Worm (Caenorhabditis elegans) whole organism, midembryonic: ENCODE results near the gene str-253.

Experiments used
- T22C8.4 ChIP-seq: fragments of 200-800 bp; sonication (Bioruptor generic); IDR thresholded peaks from 2 replicates; pipeline ENCODE4 v1.3.6; 2022; ENCODE audit warnings: missing genetic modification characterization, missing compliant biosample characterization
- cog-1 ChIP-seq: sonication (generic microtip); optimal IDR thresholded peaks from 2 replicates; lab custom pipeline; 2016; ENCODE audit warnings: missing genetic modification characterization, missing compliant biosample characterization
- klf-2 ChIP-seq: fragments of 200-800 bp; sonication (Bioruptor generic); conservative IDR thresholded peaks from 2 replicates; pipeline ENCODE4 v1.3.6; 2022; ENCODE audit warnings: missing genetic modification reagents, missing genetic modification characterization, missing compliant biosample characterization
- ztf-23 ChIP-seq: fragments of 200-800 bp; sonication (Bioruptor generic); IDR thresholded peaks from 2 replicates; pipeline ENCODE4 v1.3.6; 2022; ENCODE audit warnings: missing genetic modification reagents, missing genetic modification characterization, missing compliant biosample characterization
- ztf-29 ChIP-seq: fragments of 200-800 bp; sonication (Bioruptor generic); IDR thresholded peaks from 2 replicates; pipeline ENCODE4 v1.3.6; 2022; ENCODE audit warnings: missing genetic modification reagents, missing genetic modification characterization, missing compliant biosample characterization

ce11 chrV:2249310-2249709, 5.1 kb downstream of the str-253 start, which contains the start of gene cyp-33C6:
- TF ChIP-seq klf-2 (GFP tag; lab: Robert Waterston, UW) (no peak), T22C8.4 (GFP tag; lab: Robert Waterston, UW) (no peak), cog-1 (tag; lab: Kevin White, UChicago) (no peak), ztf-29 (GFP tag; lab: Robert Waterston, UW) (no peak), ztf-23 (GFP tag; lab: Robert Waterston, UW) (no peak)
